Fruit fly (Drosophila melanogaster) whole organism, embryonic: ENCODE measurements around the gene Ccz1.

ENCODE experiments used
- Atf6 ChIP-seq: fragments of 200-800 bp; sonication (Bioruptor generic); IDR thresholded peaks from 2 replicates; pipeline ENCODE4 v1.3.6; 2022; ENCODE audit warnings: missing biosample characterization, missing genetic modification characterization
- CG10543 ChIP-seq: fragments of 200-800 bp; sonication (Bioruptor generic); optimal IDR thresholded peaks from 3 replicates; lab custom pipeline; 2017; ENCODE audit warnings: missing biosample characterization, mild to moderate bottlenecking, missing genetic modification characterization, moderate library complexity
- CG11093 ChIP-seq: fragments of 200-800 bp; sonication (Bioruptor generic); IDR thresholded peaks from 3 replicates; pipeline ENCODE4 v1.3.6; 2022; ENCODE audit warnings: missing biosample characterization, missing genetic modification characterization
- CG11695 ChIP-seq: fragments of 200-800 bp; sonication (Bioruptor generic); IDR thresholded peaks from 3 replicates; pipeline ENCODE4 v1.3.6; 2022; ENCODE audit warnings: missing biosample characterization, missing genetic modification characterization
- CG12391 ChIP-seq: fragments of 200-800 bp; sonication (Bioruptor generic); optimal IDR thresholded peaks from 3 replicates; lab custom pipeline; 2018; ENCODE audit warnings: missing biosample characterization, mild to moderate bottlenecking, missing genetic modification characterization, moderate library complexity
- CG14667 ChIP-seq: fragments of 200-800 bp; sonication (Bioruptor generic); IDR thresholded peaks from 2 replicates; pipeline ENCODE4 v1.3.6; 2022; ENCODE audit warnings: missing biosample characterization, missing genetic modification characterization
- CG17359 ChIP-seq: fragments of 200-800 bp; sonication (Bioruptor generic); optimal IDR thresholded peaks from 3 replicates; lab custom pipeline; 2018; ENCODE audit warnings: missing biosample characterization, mild to moderate bottlenecking, missing genetic modification characterization, moderate library complexity
- CG18011 ChIP-seq: fragments of 200-800 bp; sonication (Bioruptor generic); optimal IDR thresholded peaks from 2 replicates; lab custom pipeline; 2017; ENCODE audit warnings: missing biosample characterization, missing genetic modification characterization, mild to moderate bottlenecking, moderate library complexity, missing genotype
- CG2116 ChIP-seq: fragments of 200-800 bp; sonication (Bioruptor generic); optimal IDR thresholded peaks from 3 replicates; lab custom pipeline; 2018; ENCODE audit warnings: missing biosample characterization, mild to moderate bottlenecking, missing genetic modification characterization
- CG2120 ChIP-seq: fragments of 200-800 bp; sonication (Bioruptor generic); optimal IDR thresholded peaks from 3 replicates; lab custom pipeline; 2016; ENCODE audit warnings: missing biosample characterization, missing genetic modification characterization
- CG2712 ChIP-seq: fragments of 200-800 bp; optimal IDR thresholded peaks from 3 replicates; lab custom pipeline; 2019; ENCODE audit warnings: missing biosample characterization, mild to moderate bottlenecking, missing genetic modification characterization, moderate library complexity
- CG33557 ChIP-seq: fragments of 200-800 bp; sonication (Bioruptor generic); optimal IDR thresholded peaks from 2 replicates; lab custom pipeline; 2019; ENCODE audit warnings: missing biosample characterization, mild to moderate bottlenecking, missing genetic modification characterization, moderate library complexity
- CG6254 ChIP-seq: fragments of 200-800 bp; sonication (Bioruptor generic); optimal IDR thresholded peaks from 3 replicates; lab custom pipeline; 2017; ENCODE audit warnings: mild to moderate bottlenecking, missing biosample characterization, missing genetic modification reagents, missing genetic modification characterization
- CG6765 ChIP-seq: fragments of 200-800 bp; sonication (Bioruptor generic); optimal IDR thresholded peaks from 3 replicates; lab custom pipeline; 2017; ENCODE audit warnings: missing biosample characterization, mild to moderate bottlenecking, missing genetic modification characterization
- CG6813 ChIP-seq: fragments of 200-800 bp; sonication (Bioruptor generic); optimal IDR thresholded peaks from 2 replicates; lab custom pipeline; 2017; ENCODE audit warnings: missing biosample characterization, missing genetic modification characterization, mild to moderate bottlenecking, moderate library complexity, missing genetic modification reagents
- CG8388 ChIP-seq: fragments of 200-800 bp; sonication (Bioruptor generic); optimal IDR thresholded peaks from 2 replicates; lab custom pipeline; 2019; ENCODE audit warnings: missing biosample characterization, mild to moderate bottlenecking, missing genetic modification characterization, moderate library complexity
- CG8924 ChIP-seq: fragments of 200-800 bp; optimal IDR thresholded peaks from 3 replicates; lab custom pipeline; 2019; ENCODE audit warnings: missing biosample characterization, mild to moderate bottlenecking, missing genetic modification characterization, moderate library complexity
- CG9215 ChIP-seq: fragments of 200-800 bp; sonication (Bioruptor generic); IDR thresholded peaks from 2 replicates; pipeline ENCODE4 v1.3.6; 2022; ENCODE audit warnings: missing biosample characterization, missing genetic modification characterization
- ERR ChIP-seq: fragments of 200-800 bp; sonication (Bioruptor generic); optimal IDR thresholded peaks from 2 replicates; lab custom pipeline; 2016; ENCODE audit warnings: missing biosample characterization, missing genetic modification characterization
- Elba2 ChIP-seq: fragments of 200-800 bp; sonication (Bioruptor generic); optimal IDR thresholded peaks from 3 replicates; lab custom pipeline; 2016; ENCODE audit warnings: missing biosample characterization, missing genetic modification characterization
- HLH3B ChIP-seq: fragments of 200-800 bp; sonication (Bioruptor generic); IDR thresholded peaks from 2 replicates; pipeline ENCODE4 v1.3.6; 2022; ENCODE audit warnings: missing biosample characterization, missing genetic modification characterization
- HmgD ChIP-seq: fragments of 200-800 bp; sonication (Bioruptor generic); optimal IDR thresholded peaks from 3 replicates; lab custom pipeline; 2016; ENCODE audit warnings: missing biosample characterization, missing genetic modification characterization
- Hmr ChIP-seq: fragments of 200-800 bp; sonication (Bioruptor generic); optimal IDR thresholded peaks from 3 replicates; lab custom pipeline; 2017; ENCODE audit warnings: mild to moderate bottlenecking, missing biosample characterization, missing genetic modification reagents, missing genetic modification characterization
- Hmx ChIP-seq: fragments of 200-800 bp; sonication (Bioruptor generic); optimal IDR thresholded peaks from 2 replicates; lab custom pipeline; 2016; ENCODE audit warnings: missing biosample characterization, missing genetic modification characterization
- Hr3 ChIP-seq: fragments of 200-800 bp; sonication (Bioruptor generic); optimal IDR thresholded peaks from 3 replicates; lab custom pipeline; 2016; ENCODE audit warnings: missing biosample characterization, missing genetic modification characterization
- Lhr ChIP-seq: fragments of 200-800 bp; sonication (Bioruptor generic); optimal IDR thresholded peaks from 3 replicates; lab custom pipeline; 2017; ENCODE audit warnings: mild to moderate bottlenecking, missing biosample characterization, missing genetic modification reagents, missing genetic modification characterization
- Lpt ChIP-seq: fragments of >200 bp; optimal IDR thresholded peaks from 2 replicates; lab custom pipeline; 2018; ENCODE audit warnings: missing biosample characterization, missing genetic modification characterization
- Meics ChIP-seq: fragments of 200-800 bp; sonication (Bioruptor generic); optimal IDR thresholded peaks from 2 replicates; lab custom pipeline; 2017; ENCODE audit warnings: missing biosample characterization, mild to moderate bottlenecking, missing genetic modification characterization
- Myb ChIP-seq: fragments of 200-800 bp; sonication (Bioruptor generic); optimal IDR thresholded peaks from 2 replicates; lab custom pipeline; 2016; ENCODE audit warnings: missing biosample characterization, missing genetic modification characterization
- Poxn ChIP-seq: fragments of 200-800 bp; sonication (Bioruptor generic); IDR thresholded peaks from 2 replicates; pipeline ENCODE4 v1.3.6; 2022; ENCODE audit warnings: missing biosample characterization, missing genetic modification characterization
- Taf1 ChIP-seq: fragments of 200-800 bp; sonication (Bioruptor generic); IDR thresholded peaks from 2 replicates; pipeline ENCODE4 v1.3.6; 2022; ENCODE audit warnings: missing biosample characterization, missing genetic modification characterization
- YL-1 ChIP-seq: fragments of 200-800 bp; sonication (Bioruptor generic); optimal IDR thresholded peaks from 3 replicates; lab custom pipeline; 2017; ENCODE audit warnings: missing biosample characterization, mild to moderate bottlenecking, missing genetic modification characterization
- ac ChIP-seq: fragments of 200-800 bp; sonication (Bioruptor generic); optimal IDR thresholded peaks from 3 replicates; lab custom pipeline; 2017; ENCODE audit warnings: missing biosample characterization, mild to moderate bottlenecking, missing genetic modification characterization
- al ChIP-seq: fragments of 200-800 bp; sonication (Bioruptor generic); IDR thresholded peaks from 2 replicates; pipeline ENCODE4 v1.3.6; 2022; ENCODE audit warnings: missing biosample characterization, missing genetic modification characterization
- ash1 ChIP-seq: fragments of 200-800 bp; sonication (Bioruptor generic); optimal IDR thresholded peaks from 2 replicates; lab custom pipeline; 2018; ENCODE audit warnings: missing biosample characterization, mild to moderate bottlenecking, missing genetic modification characterization
- ato ChIP-seq: fragments of 200-800 bp; sonication (Bioruptor generic); IDR thresholded peaks from 2 replicates; pipeline ENCODE4 v1.3.6; 2022; ENCODE audit warnings: missing biosample characterization, missing genetic modification characterization; ENCODE audit not compliant: partially characterized antibody
- bowl ChIP-seq: fragments of 200-800 bp; sonication (Bioruptor generic); IDR thresholded peaks from 2 replicates; pipeline ENCODE4 v1.3.6; 2022; ENCODE audit warnings: missing biosample characterization, missing genetic modification characterization
- btn ChIP-seq: fragments of 200-800 bp; sonication (Bioruptor generic); optimal IDR thresholded peaks from 2 replicates; lab custom pipeline; 2016; ENCODE audit warnings: missing biosample characterization, missing genetic modification characterization
- gcm ChIP-seq: fragments of 200-800 bp; sonication (Bioruptor generic); optimal IDR thresholded peaks from 2 replicates; lab custom pipeline; 2019; ENCODE audit warnings: missing biosample characterization, mild to moderate bottlenecking, missing genetic modification characterization, moderate library complexity
- hkb ChIP-seq, 2 experiments: fragments of 200-800 bp in 1 of 2; fragments of >200 bp in 1 of 2; sonication (Bioruptor generic) in 1 of 2; IDR thresholded peaks in 1 of 2; optimal IDR thresholded peaks in 1 of 2; 2 replicates each; pipeline versions ENCODE4 v1.3.6 to Lab custom; 2017 to 2022; ENCODE audit warnings: missing biosample characterization in 1 of 2, missing genetic modification characterization in 1 of 2
- hth ChIP-seq: fragments of >200 bp; optimal IDR thresholded peaks from 2 replicates; lab custom pipeline; 2017; ENCODE audit warnings: inconsistent platforms
- kah ChIP-seq: fragments of 200-800 bp; sonication (Bioruptor generic); optimal IDR thresholded peaks from 2 replicates; lab custom pipeline; 2018; ENCODE audit warnings: missing biosample characterization, mild to moderate bottlenecking, missing genetic modification characterization
- nau ChIP-seq: fragments of 200-800 bp; sonication (Bioruptor generic); optimal IDR thresholded peaks from 3 replicates; lab custom pipeline; 2017; ENCODE audit warnings: missing biosample characterization, mild to moderate bottlenecking, missing genetic modification characterization, missing genetic modification reagents
- nerfin-1 ChIP-seq: fragments of 200-800 bp; sonication (Bioruptor generic); optimal IDR thresholded peaks from 3 replicates; lab custom pipeline; 2019; ENCODE audit warnings: missing biosample characterization, mild to moderate bottlenecking, missing genetic modification characterization, moderate library complexity
- otp ChIP-seq: fragments of 200-800 bp; sonication (Bioruptor generic); IDR thresholded peaks from 3 replicates; pipeline ENCODE4, ENCODE4 v1.3.6; 2022; ENCODE audit warnings: missing biosample characterization, missing genetic modification characterization
- pfk ChIP-seq: fragments of 200-800 bp; sonication (Bioruptor generic); optimal IDR thresholded peaks from 2 replicates; lab custom pipeline; 2018; ENCODE audit warnings: missing biosample characterization, mild to moderate bottlenecking, missing genetic modification characterization, moderate library complexity
- sd ChIP-seq: fragments of 200-800 bp; sonication (Bioruptor generic); optimal IDR thresholded peaks from 3 replicates; lab custom pipeline; 2018; ENCODE audit warnings: missing biosample characterization, mild to moderate bottlenecking, missing genetic modification characterization, moderate library complexity
- twi ChIP-seq: fragments of 200-800 bp; optimal IDR thresholded peaks from 2 replicates; lab custom pipeline; 2019; ENCODE audit warnings: missing biosample characterization, mild to moderate bottlenecking, missing genetic modification characterization, moderate library complexity
- usp ChIP-seq: fragments of >200 bp; optimal IDR thresholded peaks from 2 replicates; lab custom pipeline; 2017; ENCODE audit warnings: missing biosample characterization, missing genetic modification characterization

Ccz1 gene

DNA sequence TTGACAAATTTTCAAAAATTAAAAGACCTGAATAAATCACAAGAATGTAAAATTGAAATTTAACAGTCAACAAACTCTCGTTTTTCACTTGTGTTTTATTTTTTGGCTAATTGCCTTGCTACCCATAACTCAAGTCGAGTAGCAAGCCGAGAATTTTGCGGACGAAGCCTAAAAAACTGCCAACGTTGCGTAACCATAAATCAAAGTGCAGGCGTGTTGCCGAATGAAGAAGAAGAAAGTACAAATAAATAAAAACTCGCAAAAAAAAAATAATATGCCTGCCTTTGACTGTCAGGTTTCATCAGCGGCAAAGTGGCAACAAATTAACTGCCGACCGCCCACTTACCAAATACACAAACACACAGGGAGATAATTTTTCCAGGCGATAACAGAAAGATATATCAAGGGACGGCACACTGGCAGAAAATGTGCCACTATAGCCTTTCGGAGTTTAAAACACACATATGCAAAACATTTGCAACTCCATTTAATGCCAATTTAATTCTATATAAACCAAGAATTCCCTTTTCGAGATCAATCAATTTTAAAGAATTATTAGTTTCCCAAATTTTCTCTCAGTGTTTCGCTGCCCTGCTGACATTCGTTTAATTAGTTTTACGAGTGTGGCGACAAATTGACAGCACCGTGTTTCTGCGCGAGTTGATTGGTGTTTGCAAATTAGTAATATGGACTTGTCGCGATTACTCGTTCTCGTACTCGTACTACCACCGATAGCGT, 29.4 kb upstream of the Ccz1 start (continued):
- TF ChIP-seq CG14667 (GFP tag; lab: Robert Waterston, UW), result peak; percentile 73
- peak; percentile 88 for TF ChIP-seq CG8924 (tag; lab: Kevin White, UChicago)
- TF ChIP-seq hkb (optimal IDR thresholded peaks at IDR 0.05; lab: Kevin White, UChicago), result no peak
- peak; percentile 93 for TF ChIP-seq hkb (GFP tag; IDR thresholded peaks at IDR 0.05; lab: Robert Waterston, UW)
- TF ChIP-seq Lpt (GFP tag; lab: Kevin White, UChicago), result no peak
- TF ChIP-seq Elba2 (GFP tag; lab: Kevin White, UChicago), result no peak
- TF ChIP-seq CG6765 (GFP tag; lab: Kevin White, UChicago), result peak; percentile 81
- peak; percentile 45 for TF ChIP-seq CG2116
- TF ChIP-seq gcm (GFP tag; lab: Kevin White, UChicago), result no peak
- TF ChIP-seq ac (GFP tag; lab: Kevin White, UChicago), result no peak
- TF ChIP-seq Hr3 (GFP tag; lab: Kevin White, UChicago), result peak; percentile 78
- no peak for TF ChIP-seq Lhr (GFP tag; lab: Kevin White, UChicago)
- TF ChIP-seq sd (tag; lab: Kevin White, UChicago), result peak; percentile 53
- peak; percentile 86 for TF ChIP-seq CG12391
- TF ChIP-seq Myb (GFP tag; lab: Kevin White, UChicago), result peak; percentile 73
- TF ChIP-seq CG6813 (GFP tag; lab: Kevin White, UChicago), result peak; percentile 77
- TF ChIP-seq Hmx, result peak; percentile 57
- peak; percentile 98 for TF ChIP-seq CG2120
- no peak for TF ChIP-seq pfk (GFP tag; lab: Kevin White, UChicago)
- peak; percentile 84; the same call in 2 of the 3 replicates for TF ChIP-seq CG11695 (GFP tag; lab: Robert Waterston, UW)
- peak; percentile 84 for TF ChIP-seq al (GFP tag; lab: Robert Waterston, UW)
- peak; percentile 18 for TF ChIP-seq HmgD
- peak; percentile 77; the same call in 2 of the 3 replicates for TF ChIP-seq otp (GFP tag; lab: Robert Waterston, UW)
- TF ChIP-seq CG33557 (GFP tag; lab: Kevin White, UChicago), result no peak
- peak; percentile 91 for TF ChIP-seq Taf1 (GFP tag; lab: Robert Waterston, UW)
- TF ChIP-seq ato, result no peak
- TF ChIP-seq bowl (GFP tag; lab: Robert Waterston, UW), result peak; percentile 83
- peak; percentile 77 for TF ChIP-seq nau
- peak; percentile 62 for TF ChIP-seq nerfin-1 (tag; lab: Kevin White, UChicago)
- TF ChIP-seq HLH3B (GFP tag; lab: Robert Waterston, UW), result peak; percentile 82
- peak; percentile 92 for TF ChIP-seq Hmr (GFP tag; lab: Kevin White, UChicago)
- peak; percentile 87 for TF ChIP-seq Poxn
- TF ChIP-seq YL-1 (GFP tag; lab: Kevin White, UChicago), result peak; percentile 5
- peak; percentile 50 for TF ChIP-seq kah (GFP tag; lab: Kevin White, UChicago)
- peak; percentile 45 for TF ChIP-seq btn (GFP tag; lab: Kevin White, UChicago)
- TF ChIP-seq Meics, result peak; percentile 93
- no peak for TF ChIP-seq hth (lab: Kevin White, UChicago)
- TF ChIP-seq CG2712, result peak; percentile 68
- TF ChIP-seq ash1 (GFP tag; lab: Kevin White, UChicago), result peak; percentile 9
- TF ChIP-seq CG6254, result peak; percentile 47
- TF ChIP-seq CG11093 (GFP tag; lab: Robert Waterston, UW), result peak; percentile 68; the same call in 2 of the 3 replicates
- TF ChIP-seq Atf6 (GFP tag; lab: Robert Waterston, UW), result peak; percentile 96
- TF ChIP-seq CG17359 (tag; lab: Kevin White, UChicago), result peak; percentile 84
- TF ChIP-seq CG18011 (GFP tag; lab: Kevin White, UChicago), result peak; percentile 69
- TF ChIP-seq usp (GFP tag; lab: Kevin White, UChicago), result no peak
- peak; percentile 56 for TF ChIP-seq CG8388 (GFP tag; lab: Kevin White, UChicago)
- TF ChIP-seq CG10543, result peak; percentile 88
- TF ChIP-seq twi (tag; lab: Kevin White, UChicago), result no peak
- TF ChIP-seq ERR, result peak; percentile 84
- TF ChIP-seq CG9215 (GFP tag; lab: Robert Waterston, UW), result peak; percentile 86
